Worm (Caenorhabditis elegans): ENCODE results near the gene smf-1.
A peak's percentile ranks its signal among the peaks of the same experiment; 100 is the strongest.

The smf-1 gene

DNA sequence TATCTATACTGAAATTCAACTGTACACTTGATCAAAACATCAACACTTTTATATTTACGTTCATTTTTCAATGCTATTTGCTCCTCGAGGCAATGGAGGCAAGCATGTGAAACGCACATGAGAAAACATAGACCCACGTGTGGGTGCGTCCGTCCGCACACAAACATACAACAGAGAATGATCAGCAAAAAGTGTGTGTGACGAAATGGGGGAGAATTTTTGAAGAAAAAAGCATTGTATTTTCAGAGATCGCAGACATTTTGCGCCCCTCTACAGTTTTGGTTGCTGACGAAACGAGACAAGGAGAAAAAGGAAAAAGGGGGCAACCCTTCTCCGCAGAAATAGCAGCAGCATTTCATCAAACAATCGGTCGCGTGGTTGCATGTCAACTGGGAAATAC, 27.3 kb upstream of the smf-1 start (continued):
- peak; percentile 53 for TF ChIP-seq lin-54 (GFP tag; optimal IDR thresholded peaks at IDR 0.05)
- peak; percentile 61; the same call in 1 of the 2 replicates for TF ChIP-seq hmg-1.2 (GFP tag; IDR thresholded peaks at IDR 0.05)
- no peak for TF ChIP-seq tbx-9 (tag; optimal IDR thresholded peaks at IDR 0.05; ENCODE audit: borderline replicate concordance)
- TF ChIP-seq ekl-4 (GFP tag; IDR thresholded peaks at IDR 0.05): peak; percentile 45; the same call in 1 of the 2 replicates
- peak; percentile 80 for TF ChIP-seq ceh-27 (GFP tag; optimal IDR thresholded peaks at IDR 0.05)
- peak; percentile 71 for TF ChIP-seq ztf-26 (tag; optimal IDR thresholded peaks at IDR 0.05)
- TF ChIP-seq ztf-18 (tag; optimal IDR thresholded peaks at IDR 0.05): no peak
- TF ChIP-seq ztf-28 (GFP tag; IDR thresholded peaks at IDR 0.05): no peak
- TF ChIP-seq snpc-4 (GFP tag; optimal IDR thresholded peaks at IDR 0.05): no peak
- TF ChIP-seq snpc-4 (tag; optimal IDR thresholded peaks at IDR 0.05): peak in 1 of 4 experiments; percentile 12
- TF ChIP-seq F10E7.11 (tag; optimal IDR thresholded peaks at IDR 0.05): no peak
- TF ChIP-seq let-526 (GFP tag; IDR thresholded peaks at IDR 0.05): peak; percentile 77; the same call in 1 of the 2 replicates
- no peak for TF ChIP-seq attf-6 (GFP tag; IDR thresholded peaks at IDR 0.05)
- peak; percentile 51; the same call in 1 of the 2 replicates for TF ChIP-seq lin-26 (GFP tag; IDR thresholded peaks at IDR 0.05)
- no peak for TF ChIP-seq B0261.1 (tag; optimal IDR thresholded peaks at IDR 0.05)
- no peak for TF ChIP-seq egl-18 (GFP tag; IDR thresholded peaks at IDR 0.05)
- peak; percentile 81 for TF ChIP-seq atf-7 (tag; optimal IDR thresholded peaks at IDR 0.05)
- TF ChIP-seq B0336.3 (GFP tag; IDR thresholded peaks at IDR 0.05): peak; percentile 84
- TF ChIP-seq die-1 (tag; optimal IDR thresholded peaks at IDR 0.05): peak; percentile 6
- no peak for TF ChIP-seq Y53F4B.3 (GFP tag; IDR thresholded peaks at IDR 0.05)
- 0 out of 2 replicates have a peak, but pooled peaks have one; percentile 16 for TF ChIP-seq madf-3 (GFP tag; IDR thresholded peaks at IDR 0.05)
- TF ChIP-seq rcor-1 (GFP tag; IDR thresholded peaks at IDR 0.05): no peak
- peak; percentile 81 for TF ChIP-seq nhr-80 (tag; optimal IDR thresholded peaks at IDR 0.05)
- peak; percentile 52 for TF ChIP-seq attf-5 (GFP tag; optimal IDR thresholded peaks at IDR 0.05)
- peak; percentile 86 for TF ChIP-seq chd-7 (tag; optimal IDR thresholded peaks at IDR 0.05)
- TF ChIP-seq F22D6.2 (tag; optimal IDR thresholded peaks at IDR 0.05): peak; percentile 78
- no peak for TF ChIP-seq nhr-90 (tag; optimal IDR thresholded peaks at IDR 0.05)
- TF ChIP-seq K11D2.4 (GFP tag; IDR thresholded peaks at IDR 0.05): peak; percentile 74
- TF ChIP-seq rpc-1 (optimal IDR thresholded peaks at IDR 0.05): no peak
- no peak for TF ChIP-seq rpc-1 (tag; optimal IDR thresholded peaks at IDR 0.05)
- peak; percentile 74 for TF ChIP-seq madf-10 (tag; optimal IDR thresholded peaks at IDR 0.05)
- TF ChIP-seq gei-17 (GFP tag; optimal IDR thresholded peaks at IDR 0.05): peak; percentile 62
- peak in 1 of 3 experiments; percentile 48 for TF ChIP-seq lin-35 (GFP tag; optimal IDR thresholded peaks at IDR 0.05)

DNA sequence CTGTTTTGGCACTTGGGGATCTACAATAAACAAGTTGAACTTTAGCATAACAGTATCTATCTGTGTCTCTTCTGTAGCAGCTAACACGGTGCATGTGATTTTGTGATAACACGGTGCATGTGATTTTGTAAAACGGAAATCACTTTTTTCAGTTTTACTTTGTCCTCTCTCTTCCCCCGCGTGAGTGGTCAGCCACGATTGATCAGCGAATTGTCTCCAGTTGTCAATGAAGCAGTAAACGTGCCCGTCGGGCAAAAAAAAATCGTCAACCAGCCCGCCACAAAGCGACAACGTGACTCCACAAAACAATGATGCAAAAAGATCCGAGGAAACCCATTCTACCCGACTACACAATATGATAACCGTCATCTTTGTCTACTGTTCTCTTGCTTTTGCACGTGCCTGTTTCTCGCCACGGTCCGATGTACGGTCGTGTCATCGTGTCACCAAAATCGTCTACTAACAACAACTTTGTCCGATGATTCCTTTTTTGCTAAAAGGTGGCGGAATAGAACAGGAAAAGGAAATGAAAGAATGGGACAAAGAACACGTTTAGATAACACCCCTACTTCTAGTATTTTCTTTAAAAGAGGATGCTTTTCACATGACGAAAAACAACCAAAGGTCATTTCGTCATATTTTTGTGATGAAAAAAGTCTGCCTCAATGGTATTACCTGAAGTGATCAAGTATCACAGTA, 26.4 kb upstream of the smf-1 start:
- no peak for TF ChIP-seq cebp-2 (GFP tag; IDR thresholded peaks at IDR 0.05)
- no peak for TF ChIP-seq hrde-1 (tag; optimal IDR thresholded peaks at IDR 0.05; ENCODE audit: borderline replicate concordance)
- TF ChIP-seq tlf-1 (GFP tag; optimal IDR thresholded peaks at IDR 0.05): peak; percentile 78
- peak; percentile 78; the same call in 1 of the 2 replicates for TF ChIP-seq C06A6.2 (GFP tag; conservative IDR thresholded peaks at IDR 0.05)
- TF ChIP-seq die-1 (tag; optimal IDR thresholded peaks at IDR 0.05): peak; percentile 63
- TF ChIP-seq nfya-2 (GFP tag; IDR thresholded peaks at IDR 0.05): no peak
- peak; percentile 30 for TF ChIP-seq lin-54 (GFP tag; optimal IDR thresholded peaks at IDR 0.05)
- no peak for TF ChIP-seq xnd-1 (tag; optimal IDR thresholded peaks at IDR 0.05)
- peak; percentile 89 for TF ChIP-seq ztf-26 (tag; optimal IDR thresholded peaks at IDR 0.05)
- no peak for TF ChIP-seq hsf-1 (GFP tag; IDR thresholded peaks at IDR 0.05)
- peak; percentile 45; the same call in 1 of the 2 replicates for TF ChIP-seq pbrm-1 (GFP tag; IDR thresholded peaks at IDR 0.05)
- no peak for TF ChIP-seq F52B5.7 (tag; optimal IDR thresholded peaks at IDR 0.05)
- peak; percentile 90 for TF ChIP-seq F22D6.2 (tag; optimal IDR thresholded peaks at IDR 0.05)
- TF ChIP-seq ztf-6 (GFP tag; IDR thresholded peaks at IDR 0.05): no peak
- TF ChIP-seq lir-1 (GFP tag; conservative IDR thresholded peaks at IDR 0.05): peak; percentile 74
- 0 out of 2 replicates have a peak, but pooled peaks have one; percentile 47 for TF ChIP-seq Y95B8A.8 (GFP tag; IDR thresholded peaks at IDR 0.05)
- TF ChIP-seq hmg-20 (GFP tag; IDR thresholded peaks at IDR 0.05): 0 out of 2 replicates have a peak, but pooled peaks have one; percentile 15
- TF ChIP-seq bed-1 (GFP tag; IDR thresholded peaks at IDR 0.05): no peak
- TF ChIP-seq nhr-90 (tag; optimal IDR thresholded peaks at IDR 0.05): peak; percentile 73
- TF ChIP-seq efl-1 (GFP tag; optimal IDR thresholded peaks at IDR 0.05): no peak
- TF ChIP-seq ZK185.1 (tag; optimal IDR thresholded peaks at IDR 0.05; ENCODE audit: poor library complexity, severe bottlenecking): no peak
